Fruit fly (Drosophila melanogaster) whole organism, embryonic: ENCODE data around the gene Kr-h1.

ENCODE experiments used
- ATbp ChIP-seq: fragments of 200-800 bp; sonication (Bioruptor generic); optimal IDR thresholded peaks from 2 replicates; lab custom pipeline; 2017; ENCODE audit warnings: missing biosample characterization, mild to moderate bottlenecking, missing genetic modification characterization, missing genetic modification reagents
- CG11247 ChIP-seq: fragments of 200-800 bp; sonication (Bioruptor generic); IDR thresholded peaks from 2 replicates; pipeline ENCODE4 v1.3.6; 2022; ENCODE audit warnings: missing biosample characterization, missing genetic modification characterization
- CG12155 ChIP-seq: fragments of 200-800 bp; sonication (Bioruptor generic); optimal IDR thresholded peaks from 3 replicates; lab custom pipeline; 2016; ENCODE audit warnings: missing biosample characterization, missing genetic modification characterization
- CG12659 ChIP-seq: fragments of 200-800 bp; sonication (Bioruptor generic); optimal IDR thresholded peaks from 3 replicates; lab custom pipeline; 2017; ENCODE audit warnings: mild to moderate bottlenecking, missing biosample characterization, missing genetic modification reagents, missing genetic modification characterization
- CG13296 ChIP-seq: fragments of 200-800 bp; sonication (Bioruptor generic); optimal IDR thresholded peaks from 3 replicates; lab custom pipeline; 2018; ENCODE audit warnings: missing biosample characterization, mild to moderate bottlenecking, missing genetic modification characterization
- CG13624 ChIP-seq: fragments of 200-800 bp; sonication (Bioruptor generic); optimal IDR thresholded peaks from 2 replicates; lab custom pipeline; 2016; ENCODE audit warnings: missing biosample characterization, missing genetic modification characterization
- CG14014 ChIP-seq: fragments of 200-800 bp; sonication (Bioruptor generic); IDR thresholded peaks from 2 replicates; pipeline ENCODE4 v1.3.6; 2022; ENCODE audit warnings: missing biosample characterization, missing genetic modification characterization
- CG15011 ChIP-seq: fragments of 200-800 bp; sonication (Bioruptor generic); optimal IDR thresholded peaks from 3 replicates; lab custom pipeline; 2018; ENCODE audit warnings: missing biosample characterization, mild to moderate bottlenecking, missing genetic modification characterization
- CG15269 ChIP-seq: fragments of 200-800 bp; sonication (Bioruptor generic); optimal IDR thresholded peaks from 2 replicates; lab custom pipeline; 2018; ENCODE audit warnings: missing biosample characterization, mild to moderate bottlenecking, missing genetic modification characterization, moderate library complexity
- CG15696 ChIP-seq: fragments of 200-800 bp; sonication (Bioruptor generic); optimal IDR thresholded peaks from 2 replicates; lab custom pipeline; 2019; ENCODE audit warnings: missing biosample characterization, mild to moderate bottlenecking, missing genetic modification characterization, moderate library complexity
- CG16813 ChIP-seq: fragments of 200-800 bp; sonication (Bioruptor generic); IDR thresholded peaks from 3 replicates; pipeline ENCODE4 v1.3.6; 2022; ENCODE audit warnings: missing biosample characterization, missing genetic modification characterization; ENCODE audit not compliant: partially characterized antibody
- CG17612 ChIP-seq: fragments of 200-800 bp; sonication (Bioruptor generic); IDR thresholded peaks from 2 replicates; pipeline ENCODE4 v1.3.6; 2022; ENCODE audit warnings: missing biosample characterization, missing genetic modification characterization
- CG17802 ChIP-seq: fragments of 200-800 bp; sonication (Bioruptor generic); optimal IDR thresholded peaks from 2 replicates; lab custom pipeline; 2018; ENCODE audit warnings: missing biosample characterization, mild to moderate bottlenecking, missing genetic modification characterization, moderate library complexity
- CG17912 ChIP-seq: fragments of 200-800 bp; sonication (Bioruptor generic); optimal IDR thresholded peaks from 2 replicates; lab custom pipeline; 2018; ENCODE audit warnings: missing biosample characterization, mild to moderate bottlenecking, missing genetic modification characterization
- CG3163 ChIP-seq: fragments of 200-800 bp; sonication (Bioruptor generic); optimal IDR thresholded peaks from 3 replicates; lab custom pipeline; 2016; ENCODE audit warnings: missing biosample characterization, missing genetic modification characterization
- CG33213 ChIP-seq: fragments of 200-800 bp; sonication (Bioruptor generic); optimal IDR thresholded peaks from 3 replicates; lab custom pipeline; 2016; ENCODE audit warnings: missing biosample characterization, missing genetic modification characterization
- CG34376 ChIP-seq: fragments of 200-800 bp; sonication (Bioruptor generic); optimal IDR thresholded peaks from 2 replicates; lab custom pipeline; 2018; ENCODE audit warnings: missing biosample characterization, mild to moderate bottlenecking, missing genetic modification characterization
- CG4404 ChIP-seq: fragments of 200-800 bp; sonication (Bioruptor generic); IDR thresholded peaks from 2 replicates; pipeline ENCODE4 v1.3.6; 2022; ENCODE audit warnings: missing biosample characterization, missing genetic modification characterization
- CG4424 ChIP-seq: fragments of 200-800 bp; sonication (Bioruptor generic); optimal IDR thresholded peaks from 3 replicates; lab custom pipeline; 2016; ENCODE audit warnings: missing biosample characterization, missing genetic modification characterization
- CG4617 ChIP-seq: fragments of 200-800 bp; sonication (Bioruptor generic); optimal IDR thresholded peaks from 3 replicates; lab custom pipeline; 2016; ENCODE audit warnings: missing biosample characterization, missing genetic modification characterization, borderline replicate concordance
- CG6272 ChIP-seq: fragments of 200-800 bp; sonication (Bioruptor generic); IDR thresholded peaks from 2 replicates; pipeline ENCODE4 v1.3.6; 2022; ENCODE audit warnings: missing biosample characterization, missing genetic modification characterization
- Camta ChIP-seq: fragments of 200-800 bp; sonication (Bioruptor generic); optimal IDR thresholded peaks from 2 replicates; lab custom pipeline; 2016; ENCODE audit warnings: missing biosample characterization, missing genetic modification characterization
- CrebB ChIP-seq: fragments of 200-800 bp; sonication (Bioruptor generic); optimal IDR thresholded peaks from 3 replicates; lab custom pipeline; 2018; ENCODE audit warnings: missing biosample characterization, mild to moderate bottlenecking, missing genetic modification characterization
- Deaf1 ChIP-seq: fragments of 200-800 bp; optimal IDR thresholded peaks from 3 replicates; lab custom pipeline; 2019; ENCODE audit warnings: missing biosample characterization, mild to moderate bottlenecking, missing genetic modification characterization, moderate library complexity
- Doc3 ChIP-seq: fragments of 200-800 bp; sonication (Bioruptor generic); IDR thresholded peaks from 3 replicates; pipeline ENCODE4 v1.3.6; 2022; ENCODE audit warnings: missing biosample characterization, missing genetic modification characterization; ENCODE audit not compliant: partially characterized antibody
- HLH4C ChIP-seq: fragments of 200-800 bp; sonication (Bioruptor generic); IDR thresholded peaks from 3 replicates; pipeline ENCODE4 v1.3.6; 2022; ENCODE audit warnings: missing biosample characterization, missing genetic modification characterization; ENCODE audit not compliant: partially characterized antibody
- Hand ChIP-seq: fragments of 200-800 bp; sonication (Bioruptor generic); optimal IDR thresholded peaks from 2 replicates; lab custom pipeline; 2017; ENCODE audit warnings: mild to moderate bottlenecking, missing biosample characterization, missing genetic modification reagents, missing genetic modification characterization
- Hr3 ChIP-seq: fragments of 200-800 bp; sonication (Bioruptor generic); optimal IDR thresholded peaks from 3 replicates; lab custom pipeline; 2016; ENCODE audit warnings: missing biosample characterization, missing genetic modification characterization
- Lim3 ChIP-seq: fragments of 200-800 bp; sonication (Bioruptor generic); IDR thresholded peaks from 2 replicates; pipeline ENCODE4 v1.3.6; 2022; ENCODE audit warnings: missing biosample characterization, missing genetic modification characterization
- NC2β ChIP-seq: fragments of 200-800 bp; sonication (Bioruptor generic); optimal IDR thresholded peaks from 2 replicates; lab custom pipeline; 2016; ENCODE audit warnings: missing biosample characterization, missing genetic modification characterization
- Optix ChIP-seq: fragments of 200-800 bp; sonication (Bioruptor generic); IDR thresholded peaks from 3 replicates; pipeline ENCODE4 v1.3.6; 2022; ENCODE audit warnings: missing biosample characterization, missing genetic modification characterization
- Ptx1 ChIP-seq: fragments of 200-800 bp; sonication (Bioruptor generic); IDR thresholded peaks from 2 replicates; pipeline ENCODE4 v1.3.6; 2022; ENCODE audit warnings: missing biosample characterization, missing genetic modification characterization
- aop ChIP-seq: fragments of 200-800 bp; sonication (Bioruptor generic); IDR thresholded peaks from 2 replicates; pipeline ENCODE4 v1.3.6; 2022; ENCODE audit warnings: missing biosample characterization, missing genetic modification characterization
- ap ChIP-seq: fragments of 200-800 bp; sonication (Bioruptor generic); IDR thresholded peaks from 2 replicates; pipeline ENCODE4 v1.3.6; 2022; ENCODE audit warnings: missing biosample characterization, missing genetic modification characterization
- cas ChIP-seq: fragments of 200-800 bp; sonication (Bioruptor generic); IDR thresholded peaks from 2 replicates; pipeline ENCODE4 v1.3.6; 2022; ENCODE audit warnings: missing biosample characterization, missing genetic modification characterization
- crp ChIP-seq, 2 experiments: fragments of 200-800 bp; sonication (Bioruptor generic); optimal IDR thresholded peaks; 2 replicates in 1 of 2; 3 replicates in 1 of 2; lab custom pipeline; 2017; ENCODE audit warnings: missing biosample characterization in 2 of 2, missing genetic modification characterization in 2 of 2, mild to moderate bottlenecking in 1 of 2, moderate library complexity in 1 of 2
- en ChIP-seq: fragments of 200-800 bp; sonication (Bioruptor generic); optimal IDR thresholded peaks from 2 replicates; lab custom pipeline; 2016; ENCODE audit warnings: missing biosample characterization, missing genetic modification characterization
- eve ChIP-seq, 2 experiments: fragments of >200 bp; optimal IDR thresholded peaks; 2 replicates each; lab custom pipeline; 2017; ENCODE audit warnings: missing biosample characterization in 2 of 2, missing genetic modification characterization in 2 of 2
- ewg ChIP-seq: fragments of 200-800 bp; sonication (Bioruptor generic); optimal IDR thresholded peaks from 3 replicates; lab custom pipeline; 2017; ENCODE audit warnings: mild to moderate bottlenecking, missing biosample characterization, missing genetic modification reagents, missing genetic modification characterization
- gem ChIP-seq: fragments of 200-800 bp; sonication (Bioruptor generic); optimal IDR thresholded peaks from 2 replicates; lab custom pipeline; 2019; ENCODE audit warnings: missing biosample characterization, mild to moderate bottlenecking, missing genetic modification characterization, moderate library complexity
- gfzf ChIP-seq: fragments of 200-800 bp; sonication (Bioruptor generic); optimal IDR thresholded peaks from 2 replicates; lab custom pipeline; 2016; ENCODE audit warnings: missing biosample characterization, mild to moderate bottlenecking, missing genetic modification characterization, moderate library complexity
- nau ChIP-seq: fragments of 200-800 bp; sonication (Bioruptor generic); optimal IDR thresholded peaks from 3 replicates; lab custom pipeline; 2017; ENCODE audit warnings: missing biosample characterization, mild to moderate bottlenecking, missing genetic modification characterization, missing genetic modification reagents
- org-1 ChIP-seq: fragments of 200-800 bp; sonication (Bioruptor generic); optimal IDR thresholded peaks from 2 replicates; lab custom pipeline; 2017; ENCODE audit warnings: missing biosample characterization, missing genetic modification characterization
- pho ChIP-seq: fragments of 200-800 bp; sonication (Bioruptor generic); optimal IDR thresholded peaks from 2 replicates; lab custom pipeline; 2016; ENCODE audit warnings: missing biosample characterization, missing genetic modification characterization
- ranshi ChIP-seq: fragments of 200-800 bp; sonication (Bioruptor generic); IDR thresholded peaks from 2 replicates; pipeline ENCODE4 v1.3.6; 2022; ENCODE audit warnings: missing biosample characterization, missing genetic modification characterization
- stwl ChIP-seq: fragments of 200-800 bp; sonication (Bioruptor generic); optimal IDR thresholded peaks from 3 replicates; lab custom pipeline; 2018; ENCODE audit warnings: missing biosample characterization, mild to moderate bottlenecking, missing genetic modification characterization, moderate library complexity
- tgo ChIP-seq: fragments of 200-800 bp; sonication (Bioruptor generic); IDR thresholded peaks from 3 replicates; pipeline ENCODE4 v1.3.6; 2022; ENCODE audit warnings: missing biosample characterization, missing genetic modification characterization
- tna ChIP-seq: fragments of 200-800 bp; sonication (Bioruptor generic); IDR thresholded peaks from 2 replicates; pipeline ENCODE4 v1.3.6; 2022; ENCODE audit warnings: missing biosample characterization, missing genetic modification characterization; ENCODE audit not compliant: partially characterized antibody
- trem ChIP-seq: fragments of 200-800 bp; optimal IDR thresholded peaks from 3 replicates; lab custom pipeline; 2019; ENCODE audit warnings: missing biosample characterization, mild to moderate bottlenecking, missing genetic modification characterization, moderate library complexity
- wdn ChIP-seq: fragments of 200-800 bp; sonication (Bioruptor generic); IDR thresholded peaks from 2 replicates; pipeline ENCODE4 v1.3.6; 2022; ENCODE audit warnings: missing biosample characterization, missing genetic modification characterization

Gene Kr-h1

DNA sequence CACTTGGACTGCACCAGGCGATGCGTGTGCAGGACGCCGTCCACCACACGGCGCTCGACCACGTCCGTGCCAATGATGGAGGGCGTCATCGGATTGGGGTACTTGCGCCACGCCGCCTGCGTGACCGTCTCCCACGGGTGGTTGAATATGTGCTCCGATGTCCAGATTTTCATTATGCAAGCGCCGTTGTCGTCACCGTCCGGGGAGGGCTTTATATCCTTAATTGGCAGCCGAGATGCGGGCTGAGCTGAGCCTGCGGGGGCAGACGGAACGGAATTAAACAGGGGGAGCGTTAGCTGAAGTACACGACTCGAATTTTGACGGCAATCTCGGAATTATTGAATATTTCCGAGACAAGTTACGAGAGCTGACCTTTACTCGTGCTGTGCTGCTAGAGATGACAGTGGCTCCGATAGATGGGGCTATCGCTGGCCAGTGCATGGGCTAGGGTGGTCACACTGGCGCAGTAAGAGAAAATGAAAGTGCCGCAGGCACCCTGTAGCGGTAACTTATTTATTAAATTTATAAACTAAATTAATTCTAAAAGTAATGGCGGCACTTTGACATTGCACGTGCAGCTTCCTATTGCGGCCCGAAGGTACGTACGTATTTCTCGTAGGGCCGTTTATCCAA lies 34.8 kb upstream of the Kr-h1 start, which contains the start of gene IPIP (continued):
- TF ChIP-seq pho (GFP tag; lab: Kevin White, UChicago) (no peak), ranshi (GFP tag; lab: Robert Waterston, UW) (0 out of 2 replicates have a peak, but pooled peaks have one; percentile 27), Lim3 (GFP tag; lab: Robert Waterston, UW) (no peak), CG33213 (GFP tag; lab: Kevin White, UChicago) (peak; percentile 13), CG14014 (GFP tag; lab: Robert Waterston, UW) (no peak), tgo (peak; percentile 29; the same call in 1 of the 3 replicates), Optix (no peak), CG15269 (tag; lab: Kevin White, UChicago) (no peak), tna (GFP tag; lab: Robert Waterston, UW) (peak; percentile 79), CG12155 (GFP tag; lab: Kevin White, UChicago) (peak; percentile 53), CG13296 (GFP tag; lab: Kevin White, UChicago) (no peak), Deaf1 (peak; percentile 68), CG15011 (no peak), CG3163 (GFP tag; lab: Kevin White, UChicago) (no peak), CG13624 (GFP tag; lab: Kevin White, UChicago) (peak; percentile 28), CG34376 (peak; percentile 24), CrebB (tag; lab: Kevin White, UChicago) (no peak), trem (tag; lab: Kevin White, UChicago) (peak; percentile 36), CG16813 (GFP tag; lab: Robert Waterston, UW) (peak; percentile 87), Hand (GFP tag; lab: Kevin White, UChicago) (no peak), Doc3 (peak; percentile 73), CG15696 (tag; lab: Kevin White, UChicago) (no peak), gem (tag; lab: Kevin White, UChicago) (no peak), Camta (GFP tag; lab: Kevin White, UChicago) (no peak), CG4424 (GFP tag; lab: Kevin White, UChicago) (peak; percentile 10), CG17612 (GFP tag; lab: Robert Waterston, UW) (no peak), ewg (GFP tag; lab: Kevin White, UChicago) (peak; percentile 12), eve (GFP tag; optimal IDR thresholded peaks at IDR 0.05; lab: Kevin White, UChicago) (no peak), NC2β (GFP tag; lab: Kevin White, UChicago) (no peak), ap (GFP tag; lab: Robert Waterston, UW) (no peak), org-1 (GFP tag; lab: Kevin White, UChicago) (no peak), gfzf (GFP tag; lab: Kevin White, UChicago) (peak; percentile 29), en (no peak), Ptx1 (GFP tag; lab: Robert Waterston, UW) (peak; percentile 47), Hr3 (GFP tag; lab: Kevin White, UChicago) (no peak), ATbp (GFP tag; lab: Kevin White, UChicago) (peak; percentile 25), CG11247 (GFP tag; lab: Robert Waterston, UW) (peak; percentile 44; the same call in 1 of the 2 replicates), crp (GFP tag; optimal IDR thresholded peaks at IDR 0.05; lab: Kevin White, UChicago) (peak in 1 of 2 experiments; percentile 73), stwl (tag; lab: Kevin White, UChicago) (peak; percentile 79), cas (GFP tag; lab: Robert Waterston, UW) (no peak), wdn (GFP tag; lab: Robert Waterston, UW) (no peak), CG12659 (peak; percentile 65), aop (GFP tag; lab: Robert Waterston, UW) (no peak), CG4617 (peak; percentile 89), nau (GFP tag; lab: Kevin White, UChicago) (no peak), HLH4C (GFP tag; lab: Robert Waterston, UW) (peak; percentile 74), CG17802 (tag; lab: Kevin White, UChicago) (peak; percentile 3), CG4404 (GFP tag; lab: Robert Waterston, UW) (no peak), CG17912 (GFP tag; lab: Kevin White, UChicago) (no peak), CG6272 (GFP tag; lab: Robert Waterston, UW) (peak; percentile 63)
